Worm (Caenorhabditis elegans): ENCODE measurements around the gene F14H3.14.

- TF ChIP-seq lin-14 (GFP tag; optimal IDR thresholded peaks at IDR 0.05) = no peak
- TF ChIP-seq nhr-11 (tag; optimal IDR thresholded peaks at IDR 0.05) = no peak
- no peak for TF ChIP-seq nhr-85 (tag)
- no peak for TF ChIP-seq C04F5.9 (tag; optimal IDR thresholded peaks at IDR 0.05)
- TF ChIP-seq elt-3 (tag; optimal IDR thresholded peaks at IDR 0.05) = no peak
- TF ChIP-seq pag-3 (tag; optimal IDR thresholded peaks at IDR 0.05; ENCODE audit: borderline replicate concordance, insufficient read depth) = no peak
- TF ChIP-seq zag-1 (tag; optimal IDR thresholded peaks at IDR 0.05) = no peak
- TF ChIP-seq lsy-2 (tag; optimal IDR thresholded peaks at IDR 0.05) = no peak
- TF ChIP-seq fkh-10 (GFP tag; optimal IDR thresholded peaks at IDR 0.05) = no peak
Observed at ce11 chrV:16023051-16023450, 39.6 kb downstream of the F14H3.14 start, which contains the start of gene cwc-15.
